5 worm cellular contexts compared by ENCODE assay signal in the genomic region with DNA sequence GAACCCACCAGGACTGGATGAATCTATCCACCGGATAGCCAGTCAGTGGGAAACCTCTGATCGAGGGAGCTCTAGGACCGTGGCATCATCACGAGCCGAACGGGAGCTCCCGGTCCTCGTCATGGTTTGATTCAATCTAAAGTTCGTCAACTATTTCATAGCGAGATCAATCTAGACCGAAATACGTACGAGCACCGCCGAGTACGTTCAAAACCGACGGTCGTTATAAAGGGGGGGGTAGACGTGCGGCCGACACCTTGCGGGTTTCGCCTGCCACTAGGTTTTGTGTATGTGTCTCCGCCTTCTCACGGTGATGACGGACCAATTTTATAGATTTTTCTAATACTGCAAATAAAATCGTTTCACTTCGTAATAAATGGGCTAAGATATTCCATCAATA.
TF ChIP-seq lines count a peak whose summit lies in the region.
"Not testable (repeated sequence)": the region's sequence is repeated elsewhere in the genome, so short reads cannot be mapped to it uniquely, and the experiment has no call there.

No protein-coding gene starts in this region.

TF ChIP-seq in whole organism, L1 larva, 84 proteins besides CTCF, POLR2A, EP300 and RAD21:
- peak; percentile 14 for TF ChIP-seq swsn-7 (tag; optimal IDR thresholded peaks at IDR 0.05; lab: Kevin White, UChicago)
- TF ChIP-seq grh-1 (GFP tag; IDR thresholded peaks at IDR 0.05; lab: Robert Waterston, UW) = peak; percentile 21; the same call in 1 of the 2 replicates
- peak; percentile 22 for TF ChIP-seq nhr-71 (tag; optimal IDR thresholded peaks at IDR 0.05; lab: Kevin White, UChicago)
- peak; percentile 21 for TF ChIP-seq lin-14 (GFP tag; optimal IDR thresholded peaks at IDR 0.05; lab: Kevin White, UChicago)
- TF ChIP-seq nhr-19 (GFP tag; conservative IDR thresholded peaks at IDR 0.05; lab: Robert Waterston, UW) = peak; percentile 79
- TF ChIP-seq nhr-90 (tag; optimal IDR thresholded peaks at IDR 0.05; lab: Kevin White, UChicago; ENCODE audit: poor library complexity) = peak; percentile 3
- TF ChIP-seq nhr-47 (tag; optimal IDR thresholded peaks at IDR 0.05; lab: Kevin White, UChicago) = peak; percentile 44
- TF ChIP-seq dsc-1 (tag; optimal IDR thresholded peaks at IDR 0.05; lab: Kevin White, UChicago) = peak; percentile 23
- TF ChIP-seq snpc-4 (tag; optimal IDR thresholded peaks at IDR 0.05; lab: Kevin White, UChicago) = peak; percentile 89
- peak in 1 of 2 experiments; percentile 12 for TF ChIP-seq efl-1 (optimal IDR thresholded peaks at IDR 0.05; lab: Kevin White, UChicago)
- TF ChIP-seq efl-1 (GFP tag; optimal IDR thresholded peaks at IDR 0.05 in 1 of 2; lab: Kevin White, UChicago) = peak in 1 of 2 experiments; percentile 21
TF ChIP-seq in whole organism, L1 larva: peak in this region for 10; not testable (repeated sequence) for 74.

TF ChIP-seq in whole organism, L3 larva, 47 proteins besides CTCF, POLR2A, EP300 and RAD21:
- TF ChIP-seq snpc-4 (tag; optimal IDR thresholded peaks at IDR 0.05; lab: Kevin White, UChicago) = peak; percentile 50
TF ChIP-seq in whole organism, L3 larva: peak in this region for 1; not testable (repeated sequence) for 46.

TF ChIP-seq in whole organism, early embryonic, 17 proteins besides CTCF, POLR2A, EP300 and RAD21:
- TF ChIP-seq tbx-11 (GFP tag; IDR thresholded peaks at IDR 0.05; lab: Robert Waterston, UW) (peak; percentile 55; the same call in 1 of the 2 replicates), scrt-1 (GFP tag; IDR thresholded peaks at IDR 0.05; lab: Robert Waterston, UW) (peak; percentile 65; the same call in 1 of the 2 replicates), pes-1 (GFP tag; IDR thresholded peaks at IDR 0.05; lab: Robert Waterston, UW) (peak; percentile 71), hmg-4 (GFP tag; optimal IDR thresholded peaks at IDR 0.05; lab: Kevin White, UChicago) (peak; percentile 12)

TF ChIP-seq in whole organism, midembryonic, 9 proteins besides CTCF, POLR2A, EP300 and RAD21:
- peak; percentile 10; the same call in 1 of the 2 replicates for TF ChIP-seq tab-1 (GFP tag; IDR thresholded peaks at IDR 0.05; lab: Robert Waterston, UW)
- TF ChIP-seq T22C8.4 (GFP tag; IDR thresholded peaks at IDR 0.05; lab: Robert Waterston, UW) = 0 out of 2 replicates have a peak, but pooled peaks have one; percentile 26
- peak; percentile 75 for TF ChIP-seq flt-1 (GFP tag; IDR thresholded peaks at IDR 0.05; lab: Robert Waterston, UW)

TF ChIP-seq in whole organism, young adult, 124 proteins besides CTCF, POLR2A, EP300 and RAD21:
- TF ChIP-seq dox-1 (GFP tag; IDR thresholded peaks at IDR 0.05; lab: Robert Waterston, UW) = peak; percentile 50; the same call in 1 of the 2 replicates
- TF ChIP-seq mcd-1 (GFP tag; IDR thresholded peaks at IDR 0.05; lab: Robert Waterston, UW) = 0 out of 2 replicates have a peak, but pooled peaks have one; percentile 26
- TF ChIP-seq tbp1 (GFP tag; optimal IDR thresholded peaks at IDR 0.05; lab: Kevin White, UChicago) = peak; percentile 64
- TF ChIP-seq rpc-1 (optimal IDR thresholded peaks at IDR 0.05; lab: Kevin White, UChicago) = peak; percentile 33
- TF ChIP-seq rpc-1 (tag; optimal IDR thresholded peaks at IDR 0.05; lab: Kevin White, UChicago) = peak; percentile 56
- peak; percentile 45 for TF ChIP-seq rcor-1 (GFP tag; IDR thresholded peaks at IDR 0.05; lab: Robert Waterston, UW)
- TF ChIP-seq zfh-2 (GFP tag; conservative IDR thresholded peaks at IDR 0.05; lab: Robert Waterston, UW) = 0 out of 2 replicates have a peak, but pooled peaks have one; percentile 19
- peak; percentile 77 for TF ChIP-seq snpc-1.1 (tag; optimal IDR thresholded peaks at IDR 0.05; lab: Kevin White, UChicago; ENCODE audit: insufficient read depth)
- TF ChIP-seq snpc-4 (GFP tag; optimal IDR thresholded peaks at IDR 0.05; lab: Kevin White, UChicago) = not testable (repeated sequence)
- TF ChIP-seq snpc-4 (tag; optimal IDR thresholded peaks at IDR 0.05; lab: Kevin White, UChicago) = peak in 3 of 4 experiments; percentile 61 to 95 (median 94)
- TF ChIP-seq hmg-1.2 (GFP tag; IDR thresholded peaks at IDR 0.05; lab: Robert Waterston, UW) = peak; percentile 81
- peak; percentile 64 for TF ChIP-seq nfyb-1 (GFP tag; IDR thresholded peaks at IDR 0.05; lab: Robert Waterston, UW)
- TF ChIP-seq madf-6 (GFP tag; IDR thresholded peaks at IDR 0.05; lab: Robert Waterston, UW) = peak; percentile 53; the same call in 1 of the 2 replicates
- TF ChIP-seq D2030.7 (GFP tag; IDR thresholded peaks at IDR 0.05; lab: Robert Waterston, UW) = peak; percentile 40; the same call in 1 of the 2 replicates
